Fruit fly (Drosophila melanogaster): Measurements from ENCODE around the gene CG34452.

Gene CG34452

dm6 chr3L:15687802-15688201 lies at the start of gene CG34452:
CG34452 (minus strand) TSS chr3L:15687902.
- no peak for TF ChIP-seq CG1620 (GFP tag; optimal IDR thresholded peaks at IDR 0.05)
- TF ChIP-seq Hr96 (GFP tag; optimal IDR thresholded peaks at IDR 0.05), result no peak
- no peak for TF ChIP-seq CG7045 (GFP tag; optimal IDR thresholded peaks at IDR 0.05)
- no peak for TF ChIP-seq pad (GFP tag; optimal IDR thresholded peaks at IDR 0.05)
- TF ChIP-seq ovo (GFP tag; optimal IDR thresholded peaks at IDR 0.05), result no peak
- TF ChIP-seq CG7101 (tag; optimal IDR thresholded peaks at IDR 0.05), result no peak
- no peak for TF ChIP-seq CG33017 (tag; optimal IDR thresholded peaks at IDR 0.05)
- TF ChIP-seq kay (GFP tag; ENCODE audit: borderline replicate concordance), result no peak
- no peak for TF ChIP-seq Mnt (GFP tag; optimal IDR thresholded peaks at IDR 0.05)
- no peak for TF ChIP-seq Clk (GFP tag; optimal IDR thresholded peaks at IDR 0.05)
- no peak for TF ChIP-seq CG11617 (GFP tag; optimal IDR thresholded peaks at IDR 0.05)
- TF ChIP-seq CG5204 (GFP tag; optimal IDR thresholded peaks at IDR 0.05), result no peak
- TF ChIP-seq CG14711 (tag; optimal IDR thresholded peaks at IDR 0.05), result no peak

dm6 chr3L:15731832-15732506 lies 44.3 kb upstream of the CG34452 start:
- TF ChIP-seq bab1 (GFP tag; optimal IDR thresholded peaks at IDR 0.05), result no peak
- no peak for TF ChIP-seq CG12768 (GFP tag; optimal IDR thresholded peaks at IDR 0.05)
- TF ChIP-seq ovo (GFP tag; optimal IDR thresholded peaks at IDR 0.05), result no peak
- TF ChIP-seq Hr96 (GFP tag; optimal IDR thresholded peaks at IDR 0.05), result no peak
- no peak for TF ChIP-seq CG33017 (tag; optimal IDR thresholded peaks at IDR 0.05)
- TF ChIP-seq toe (GFP tag; optimal IDR thresholded peaks at IDR 0.05), result no peak
- no peak for TF ChIP-seq CG1620 (GFP tag; optimal IDR thresholded peaks at IDR 0.05)
- TF ChIP-seq Clk (GFP tag; optimal IDR thresholded peaks at IDR 0.05), result no peak
- no peak for TF ChIP-seq kay (GFP tag; ENCODE audit: borderline replicate concordance)
- TF ChIP-seq pad (GFP tag; optimal IDR thresholded peaks at IDR 0.05), result no peak
- no peak for TF ChIP-seq tj (GFP tag; optimal IDR thresholded peaks at IDR 0.05)

dm6 chr3L:15729306-15730006 lies 41.8 kb upstream of the CG34452 start:
- TF ChIP-seq Crg-1 (GFP tag; optimal IDR thresholded peaks at IDR 0.05) (no peak), kay (GFP tag; ENCODE audit: borderline replicate concordance) (no peak), cic (GFP tag; optimal IDR thresholded peaks at IDR 0.05) (no peak), Mnt (GFP tag; optimal IDR thresholded peaks at IDR 0.05) (no peak), Hr96 (GFP tag; optimal IDR thresholded peaks at IDR 0.05) (no peak), Clk (GFP tag; optimal IDR thresholded peaks at IDR 0.05) (no peak), cnc (optimal IDR thresholded peaks at IDR 0.05) (no peak), toe (GFP tag; optimal IDR thresholded peaks at IDR 0.05) (no peak), CG7045 (GFP tag; optimal IDR thresholded peaks at IDR 0.05) (no peak), ovo (GFP tag; optimal IDR thresholded peaks at IDR 0.05) (no peak), CG11617 (GFP tag; optimal IDR thresholded peaks at IDR 0.05) (no peak)

dm6 chr3L:15728195-15728594 lies 40.5 kb upstream of the CG34452 start, which contains the start of gene comm:
comm (minus strand) TSS chr3L:15728430.
- no peak for TF ChIP-seq CG12768 (GFP tag; optimal IDR thresholded peaks at IDR 0.05)
- no peak for TF ChIP-seq Hr96 (GFP tag; optimal IDR thresholded peaks at IDR 0.05)
- TF ChIP-seq CG7045 (GFP tag; optimal IDR thresholded peaks at IDR 0.05), result no peak
- TF ChIP-seq CG5204 (GFP tag; optimal IDR thresholded peaks at IDR 0.05), result no peak
- no peak for TF ChIP-seq kay (GFP tag; ENCODE audit: borderline replicate concordance)
- TF ChIP-seq cnc (optimal IDR thresholded peaks at IDR 0.05), result no peak
- TF ChIP-seq cic (GFP tag; optimal IDR thresholded peaks at IDR 0.05), result no peak
- TF ChIP-seq pad (GFP tag; optimal IDR thresholded peaks at IDR 0.05), result no peak
- TF ChIP-seq CG11617 (GFP tag; optimal IDR thresholded peaks at IDR 0.05), result no peak
- no peak for TF ChIP-seq CG14711 (tag; optimal IDR thresholded peaks at IDR 0.05)
- no peak for TF ChIP-seq toe (GFP tag; optimal IDR thresholded peaks at IDR 0.05)

dm6 chr3L:15726799-15727198 lies 39.1 kb upstream of the CG34452 start:
- TF ChIP-seq tj (GFP tag; optimal IDR thresholded peaks at IDR 0.05), result no peak
- TF ChIP-seq CG7045 (GFP tag; optimal IDR thresholded peaks at IDR 0.05), result no peak
- no peak for TF ChIP-seq Hr96 (GFP tag; optimal IDR thresholded peaks at IDR 0.05)
- TF ChIP-seq bab1 (GFP tag; optimal IDR thresholded peaks at IDR 0.05), result no peak
- TF ChIP-seq cnc (optimal IDR thresholded peaks at IDR 0.05), result no peak
- TF ChIP-seq ovo (GFP tag; optimal IDR thresholded peaks at IDR 0.05), result no peak
- no peak for TF ChIP-seq Mnt (GFP tag; optimal IDR thresholded peaks at IDR 0.05)
- no peak for TF ChIP-seq CG12768 (GFP tag; optimal IDR thresholded peaks at IDR 0.05)
- no peak for TF ChIP-seq CG5204 (GFP tag; optimal IDR thresholded peaks at IDR 0.05)
- no peak for TF ChIP-seq kay (GFP tag; ENCODE audit: borderline replicate concordance)
- no peak for TF ChIP-seq CG11617 (GFP tag; optimal IDR thresholded peaks at IDR 0.05)
- no peak for TF ChIP-seq Crg-1 (GFP tag; optimal IDR thresholded peaks at IDR 0.05)
- no peak for TF ChIP-seq CG14711 (tag; optimal IDR thresholded peaks at IDR 0.05)
- no peak for TF ChIP-seq CG7101 (tag; optimal IDR thresholded peaks at IDR 0.05)
- TF ChIP-seq CG1620 (GFP tag; optimal IDR thresholded peaks at IDR 0.05), result no peak

- TF ChIP-seq CG11617 (GFP tag; optimal IDR thresholded peaks at IDR 0.05) (no peak), CG5204 (GFP tag; optimal IDR thresholded peaks at IDR 0.05) (no peak), cnc (optimal IDR thresholded peaks at IDR 0.05) (no peak), toe (GFP tag; optimal IDR thresholded peaks at IDR 0.05) (no peak), Mnt (GFP tag; optimal IDR thresholded peaks at IDR 0.05) (no peak), cic (GFP tag; optimal IDR thresholded peaks at IDR 0.05) (no peak), tj (GFP tag; optimal IDR thresholded peaks at IDR 0.05) (no peak), CG1620 (GFP tag; optimal IDR thresholded peaks at IDR 0.05) (no peak), CG12768 (GFP tag; optimal IDR thresholded peaks at IDR 0.05) (no peak), pad (GFP tag; optimal IDR thresholded peaks at IDR 0.05) (no peak), Crg-1 (GFP tag; optimal IDR thresholded peaks at IDR 0.05) (no peak), bab1 (GFP tag; optimal IDR thresholded peaks at IDR 0.05) (no peak), kay (GFP tag; ENCODE audit: borderline replicate concordance) (no peak), ovo (GFP tag; optimal IDR thresholded peaks at IDR 0.05) (no peak)
These were observed 33.2 kb upstream of the CG34452 start for dm6 chr3L:15720905-15721304.

Measured in whole organism, adult.